Worm (Caenorhabditis elegans): ENCODE results near the gene sdz-20.
A peak's percentile ranks its signal among the peaks of the same experiment; 100 is the strongest.

ce11 chrIII:13317383-13317911, 16.4 kb upstream of the sdz-20 start:
- TF ChIP-seq R02D3.7 (tag; optimal IDR thresholded peaks at IDR 0.05) (no peak), aha-1 (tag) (peak; percentile 95), hif-1 (tag; optimal IDR thresholded peaks at IDR 0.05) (no peak), spr-3 (GFP tag; optimal IDR thresholded peaks at IDR 0.05) (no peak), unc-130 (GFP tag; optimal IDR thresholded peaks at IDR 0.05) (no peak), daf-19 (GFP tag; conservative IDR thresholded peaks at IDR 0.05) (no peak), ceh-82 (tag; optimal IDR thresholded peaks at IDR 0.05) (no peak), set-16 (GFP tag; IDR thresholded peaks at IDR 0.05) (no peak), saeg-2 (GFP tag; IDR thresholded peaks at IDR 0.05) (no peak), lin-38 (GFP tag; IDR thresholded peaks at IDR 0.05) (no peak)
